Fruit fly (Drosophila melanogaster) whole organism, wandering third instar larva: Measurements from ENCODE around the gene CG15725.

ENCODE experiments used
- Abd-B ChIP-seq: fragments of >200 bp; optimal IDR thresholded peaks from 2 replicates; lab custom pipeline; 2017; ENCODE audit warnings: missing biosample characterization, missing genetic modification characterization
- CG32264 ChIP-seq: fragments of 200-800 bp; sonication (Bioruptor generic); optimal IDR thresholded peaks from 2 replicates; lab custom pipeline; 2016; ENCODE audit warnings: missing biosample characterization, missing genetic modification characterization
- CG9705 ChIP-seq: fragments of 200-800 bp; sonication (Bioruptor generic); optimal IDR thresholded peaks from 2 replicates; lab custom pipeline; 2018; ENCODE audit warnings: missing biosample characterization, mild to moderate bottlenecking, missing genetic modification characterization
- CrebA ChIP-seq: fragments of 200-800 bp; sonication (Bioruptor generic); optimal IDR thresholded peaks from 2 replicates; lab custom pipeline; 2016; ENCODE audit warnings: missing biosample characterization, mild to moderate bottlenecking, missing genetic modification characterization, borderline replicate concordance
- Dfd ChIP-seq: fragments of >200 bp; optimal IDR thresholded peaks from 2 replicates; lab custom pipeline; 2017; ENCODE audit warnings: missing biosample characterization, missing genetic modification characterization
- Dif ChIP-seq: fragments of 200-275, 200-300 bp; sonication (Bioruptor generic); optimal IDR thresholded peaks from 2 replicates; lab custom pipeline; 2018; ENCODE audit warnings: missing biosample characterization, missing genetic modification characterization; ENCODE audit not compliant: partially characterized antibody
- GATAd ChIP-seq: sonication (Bioruptor generic); optimal IDR thresholded peaks from 2 replicates; lab custom pipeline; 2016; ENCODE audit warnings: missing biosample characterization, missing genetic modification characterization
- HLH106 ChIP-seq: fragments of 200-800 bp; optimal IDR thresholded peaks from 3 replicates; lab custom pipeline; 2019; ENCODE audit warnings: missing biosample characterization, mild to moderate bottlenecking, missing genetic modification characterization, moderate library complexity
- Hnf4 ChIP-seq: fragments of 200-800 bp; sonication (Bioruptor generic); optimal IDR thresholded peaks from 2 replicates; lab custom pipeline; 2016; ENCODE audit warnings: missing biosample characterization, mild to moderate bottlenecking, missing genetic modification characterization
- Hr78 ChIP-seq: fragments of >200 bp; optimal IDR thresholded peaks from 2 replicates; lab custom pipeline; 2017; ENCODE audit warnings: missing biosample characterization, missing genetic modification characterization
- Hr83 ChIP-seq: fragments of 200-300 bp; sonication (Bioruptor generic); optimal IDR thresholded peaks from 2 replicates; lab custom pipeline; 2016; ENCODE audit warnings: missing biosample characterization, mild to moderate bottlenecking, missing genetic modification characterization, moderate library complexity; ENCODE audit not compliant: poor library complexity, severe bottlenecking
- Jra ChIP-seq: sonication (Bioruptor generic); optimal IDR thresholded peaks from 2 replicates; lab custom pipeline; 2016; ENCODE audit warnings: missing biosample characterization, missing genetic modification characterization
- Mio ChIP-seq: sonication (Bioruptor generic); optimal IDR thresholded peaks from 2 replicates; lab custom pipeline; 2016; ENCODE audit warnings: missing biosample characterization, missing genetic modification characterization
- Myc ChIP-seq: fragments of >200 bp; optimal IDR thresholded peaks from 2 replicates; lab custom pipeline; 2017
- N ChIP-seq: fragments of >200 bp; optimal IDR thresholded peaks from 2 replicates; lab custom pipeline; 2018; ENCODE audit warnings: missing biosample characterization, missing external identifiers, missing genetic modification characterization
- OdsH ChIP-seq: fragments of 200-800 bp; sonication (Bioruptor generic); optimal IDR thresholded peaks from 2 replicates; lab custom pipeline; 2016; ENCODE audit warnings: missing biosample characterization, mild to moderate bottlenecking, missing genetic modification characterization
- Rel ChIP-seq, 2 experiments: fragments of 200-800 bp; sonication (Bioruptor generic) in 1 of 2; optimal IDR thresholded peaks; 2 replicates in 1 of 2; 3 replicates in 1 of 2; lab custom pipeline; 2016 to 2019; ENCODE audit warnings: mild to moderate bottlenecking in 2 of 2, missing biosample characterization in 2 of 2, missing genetic modification characterization in 2 of 2, moderate library complexity in 1 of 2
- Sp1 ChIP-seq: fragments of 200-800 bp; sonication (Bioruptor generic); optimal IDR thresholded peaks from 3 replicates; lab custom pipeline; 2019; ENCODE audit warnings: missing biosample characterization, mild to moderate bottlenecking, missing genetic modification characterization, moderate library complexity
- Vsx2 ChIP-seq: fragments of 200-300, 225-300 bp; sonication (Bioruptor generic); optimal IDR thresholded peaks from 2 replicates; lab custom pipeline; 2018; ENCODE audit warnings: missing biosample characterization, missing genetic modification characterization; ENCODE audit not compliant: partially characterized antibody
- br ChIP-seq: fragments of 200-800 bp; sonication (Bioruptor generic); optimal IDR thresholded peaks from 2 replicates; lab custom pipeline; 2016; ENCODE audit warnings: missing biosample characterization, missing genetic modification characterization
- brk ChIP-seq: fragments of 200-800 bp; sonication (Bioruptor generic); optimal IDR thresholded peaks from 2 replicates; lab custom pipeline; 2016; ENCODE audit warnings: missing biosample characterization, mild to moderate bottlenecking, missing genetic modification characterization
- dl ChIP-seq, 2 experiments: fragments of 175-275, 200-275 bp in 1 of 2; fragments of 200-275 bp in 1 of 2; sonication (Bioruptor generic); optimal IDR thresholded peaks; lab custom pipeline; 2018; ENCODE audit warnings: mild to moderate bottlenecking in 2 of 2, missing biosample characterization in 2 of 2, missing genetic modification characterization in 2 of 2, moderate library complexity in 2 of 2; ENCODE audit not compliant: partially characterized antibody in 2 of 2, insufficient read depth in 1 of 2
- dmrt93B ChIP-seq: fragments of 200-800 bp; sonication (Bioruptor generic); optimal IDR thresholded peaks from 2 replicates; lab custom pipeline; 2018; ENCODE audit warnings: missing biosample characterization, mild to moderate bottlenecking, missing genetic modification characterization
- dsf ChIP-seq: sonication (Bioruptor generic); optimal IDR thresholded peaks from 2 replicates; lab custom pipeline; 2016; ENCODE audit warnings: missing biosample characterization, missing genetic modification characterization, borderline replicate concordance
- ey ChIP-seq: fragments of 200-800 bp; sonication (Bioruptor generic); optimal IDR thresholded peaks from 2 replicates; lab custom pipeline; 2016; ENCODE audit warnings: missing biosample characterization, missing genetic modification characterization
- foxo ChIP-seq, 2 experiments: fragments of 200-800 bp; sonication (Bioruptor generic); optimal IDR thresholded peaks; 2 replicates in 1 of 2; 3 replicates in 1 of 2; lab custom pipeline; 2016 to 2017; ENCODE audit warnings: missing biosample characterization in 2 of 2, missing genetic modification characterization in 2 of 2
- fru ChIP-seq: fragments of 200-800 bp; sonication (Bioruptor generic); optimal IDR thresholded peaks from 3 replicates; lab custom pipeline; 2016; ENCODE audit warnings: missing biosample characterization, mild to moderate bottlenecking, missing genetic modification characterization
- h ChIP-seq: fragments of 200-800 bp; sonication (Bioruptor generic); optimal IDR thresholded peaks from 3 replicates; lab custom pipeline; 2016; ENCODE audit warnings: missing biosample characterization, mild to moderate bottlenecking, missing genetic modification characterization
- jim ChIP-seq: fragments of 175-275, 200-325 bp; sonication (Bioruptor generic); optimal IDR thresholded peaks from 2 replicates; lab custom pipeline; 2016; ENCODE audit warnings: missing biosample characterization, mild to moderate bottlenecking, missing genetic modification characterization
- lola ChIP-seq: fragments of >200 bp; optimal IDR thresholded peaks from 2 replicates; lab custom pipeline; 2017; ENCODE audit warnings: missing biosample characterization, missing genetic modification characterization
- pan ChIP-seq: fragments of >200 bp; optimal IDR thresholded peaks from 2 replicates; lab custom pipeline; 2017
- psq ChIP-seq: fragments of 200-800 bp; sonication (Bioruptor generic); optimal IDR thresholded peaks from 3 replicates; lab custom pipeline; 2017; ENCODE audit warnings: missing biosample characterization, mild to moderate bottlenecking, missing genetic modification characterization, moderate library complexity
- rgr ChIP-seq: fragments of 200-800 bp; sonication (Bioruptor generic); optimal IDR thresholded peaks from 3 replicates; lab custom pipeline; 2016; ENCODE audit warnings: missing biosample characterization, mild to moderate bottlenecking, missing genetic modification characterization
- sage ChIP-seq: fragments of 200-800 bp; sonication (Bioruptor generic); optimal IDR thresholded peaks from 2 replicates; lab custom pipeline; 2016; ENCODE audit warnings: missing biosample characterization, mild to moderate bottlenecking, missing genetic modification characterization
- sv ChIP-seq: fragments of 200-800 bp; sonication (Bioruptor generic); optimal IDR thresholded peaks from 3 replicates; lab custom pipeline; 2016; ENCODE audit warnings: missing biosample characterization, missing genetic modification characterization
- tai ChIP-seq: sonication (Bioruptor generic); optimal IDR thresholded peaks from 2 replicates; lab custom pipeline; 2016; ENCODE audit warnings: missing biosample characterization, missing genetic modification characterization
- usp ChIP-seq: fragments of >200 bp; optimal IDR thresholded peaks from 2 replicates; lab custom pipeline; 2017; ENCODE audit warnings: missing biosample characterization, missing genetic modification characterization
- woc ChIP-seq: sonication (Bioruptor generic); optimal IDR thresholded peaks from 2 replicates; lab custom pipeline; 2016; ENCODE audit warnings: missing biosample characterization, mild to moderate bottlenecking, missing genetic modification characterization

The CG15725 gene

dm6 chrX:12708306-12708705, 2.7 kb downstream of the CG15725 start:
- no peak for TF ChIP-seq lola (GFP tag; lab: Kevin White, UChicago)
- no peak for TF ChIP-seq sv (GFP tag; lab: Kevin White, UChicago)
- TF ChIP-seq Dfd (GFP tag; lab: Kevin White, UChicago): peak; percentile 90
- TF ChIP-seq CG32264: no peak
- TF ChIP-seq Hnf4 (GFP tag; lab: Kevin White, UChicago): no peak
- no peak for TF ChIP-seq dsf (GFP tag; lab: Kevin White, UChicago)
- no peak for TF ChIP-seq Jra (GFP tag; lab: Kevin White, UChicago)

DNA sequence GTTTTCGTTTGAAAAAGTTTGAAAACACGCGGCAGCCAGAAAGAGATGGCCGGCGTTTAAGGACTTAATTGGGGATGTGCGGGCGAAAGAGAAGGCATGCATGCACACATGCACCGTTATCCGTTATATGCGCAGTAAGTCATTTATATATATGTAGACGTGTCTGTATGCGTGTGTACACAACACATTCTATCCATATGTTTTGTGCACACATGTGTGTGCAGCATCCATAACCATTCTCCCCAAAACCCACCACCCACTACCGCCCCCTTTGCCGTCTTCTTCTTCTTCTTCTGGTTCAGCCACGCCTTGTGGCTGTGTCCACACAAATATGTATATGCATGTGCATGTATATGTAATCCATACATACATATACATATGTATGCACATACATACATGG, 13.0 kb downstream of the CG15725 start:
- TF ChIP-seq sv (GFP tag; lab: Kevin White, UChicago): no peak
- no peak for TF ChIP-seq sage (GFP tag; lab: Kevin White, UChicago)
- TF ChIP-seq Myc (lab: Kevin White, UChicago): no peak
- TF ChIP-seq h (GFP tag; lab: Kevin White, UChicago): no peak
- TF ChIP-seq CG9705 (GFP tag; lab: Kevin White, UChicago): no peak
- no peak for TF ChIP-seq Abd-B (GFP tag; lab: Kevin White, UChicago)
- no peak for TF ChIP-seq psq (GFP tag; lab: Kevin White, UChicago)
- no peak for TF ChIP-seq pan (lab: Kevin White, UChicago)
- TF ChIP-seq foxo (GFP tag; optimal IDR thresholded peaks at IDR 0.05; lab: Kevin White, UChicago): no peak
- TF ChIP-seq Vsx2 (GFP tag; lab: Kevin White, UChicago): no peak
- no peak for TF ChIP-seq fru (GFP tag; lab: Kevin White, UChicago)
- no peak for TF ChIP-seq rgr
- TF ChIP-seq Hr78 (GFP tag; lab: Kevin White, UChicago): no peak
- TF ChIP-seq Mio: no peak
- no peak for TF ChIP-seq ey (GFP tag; lab: Kevin White, UChicago)
- no peak for TF ChIP-seq tai (GFP tag; lab: Kevin White, UChicago)
- no peak for TF ChIP-seq dsf (GFP tag; lab: Kevin White, UChicago)
- no peak for TF ChIP-seq usp (GFP tag; lab: Kevin White, UChicago)

DNA sequence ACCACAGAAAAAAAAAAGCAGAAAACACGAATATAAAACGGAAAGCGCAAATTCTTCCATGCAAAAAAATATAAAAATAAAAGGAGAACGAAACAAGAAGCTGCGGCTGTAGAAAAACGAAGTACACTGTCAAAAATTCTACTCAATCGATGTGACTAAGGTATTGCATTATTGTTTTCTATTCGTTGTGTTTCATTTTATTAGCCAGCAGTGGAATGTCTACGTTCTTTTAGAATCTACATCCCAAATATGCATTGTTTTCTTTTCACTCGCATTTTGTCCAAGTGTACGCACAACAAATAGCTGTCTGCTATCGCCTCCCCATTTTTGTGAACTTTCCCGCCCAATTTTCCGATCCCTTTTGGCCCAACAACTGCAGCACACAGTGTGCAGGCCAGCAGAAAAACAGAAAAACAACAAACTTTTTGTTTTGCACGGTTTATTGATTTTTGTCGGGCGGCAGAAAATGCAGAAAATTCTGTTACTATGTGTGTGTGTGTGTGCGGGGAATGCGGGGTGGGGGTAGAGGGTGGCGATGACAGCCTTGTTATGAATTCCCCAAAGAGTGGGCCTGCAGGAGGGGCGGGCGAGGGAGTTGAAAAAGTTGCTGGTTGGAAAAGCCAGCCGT, 13.6 kb downstream of the CG15725 start:
- TF ChIP-seq brk (GFP tag; lab: Kevin White, UChicago) (peak; percentile 50), GATAd (no peak), N (GFP tag; lab: Kevin White, UChicago) (no peak), jim (GFP tag; lab: Kevin White, UChicago) (no peak), Myc (lab: Kevin White, UChicago) (no peak), fru (GFP tag; lab: Kevin White, UChicago) (peak; percentile 83), br (GFP tag; lab: Kevin White, UChicago) (peak; percentile 75), Hr78 (GFP tag; lab: Kevin White, UChicago) (no peak), lola (GFP tag; lab: Kevin White, UChicago) (no peak), Dif (GFP tag; lab: Kevin White, UChicago) (no peak), Abd-B (GFP tag; lab: Kevin White, UChicago) (no peak), Hr83 (no peak), CrebA (GFP tag; lab: Kevin White, UChicago) (no peak), pan (lab: Kevin White, UChicago) (no peak), Dfd (GFP tag; lab: Kevin White, UChicago) (no peak), HLH106 (tag; lab: Kevin White, UChicago) (peak; percentile 66), Jra (GFP tag; lab: Kevin White, UChicago) (no peak), sv (GFP tag; lab: Kevin White, UChicago) (peak; percentile 53), Hnf4 (GFP tag; lab: Kevin White, UChicago) (peak; percentile 68), dsf (GFP tag; lab: Kevin White, UChicago) (no peak), ey (GFP tag; lab: Kevin White, UChicago) (peak; percentile 84), h (GFP tag; lab: Kevin White, UChicago) (peak; percentile 85), Mio (no peak), CG32264 (peak; percentile 11), Rel (GFP tag; optimal IDR thresholded peaks at IDR 0.05; lab: Kevin White, UChicago) (no peak), Rel (tag; optimal IDR thresholded peaks at IDR 0.05; lab: Kevin White, UChicago) (no peak), psq (GFP tag; lab: Kevin White, UChicago) (peak; percentile 70), sage (GFP tag; lab: Kevin White, UChicago) (peak; percentile 57), CG9705 (GFP tag; lab: Kevin White, UChicago) (no peak), dmrt93B (GFP tag; lab: Kevin White, UChicago) (peak; percentile 62), tai (GFP tag; lab: Kevin White, UChicago) (peak; percentile 9), woc (GFP tag; lab: Kevin White, UChicago) (peak; percentile 43), usp (GFP tag; lab: Kevin White, UChicago) (no peak), foxo (GFP tag; optimal IDR thresholded peaks at IDR 0.05; lab: Kevin White, UChicago) (peak in 1 of 2 experiments; percentile 86), Vsx2 (GFP tag; lab: Kevin White, UChicago) (no peak), OdsH (GFP tag; lab: Kevin White, UChicago) (peak; percentile 63), dl (GFP tag; optimal IDR thresholded peaks at IDR 0.05; lab: Kevin White, UChicago; ENCODE audit: insufficient read depth in 1 of 2, partially characterized antibody in 2 of 2) (no peak), Sp1 (GFP tag; lab: Kevin White, UChicago) (peak; percentile 67), rgr (peak; percentile 79)
